Worm (Caenorhabditis elegans) whole organism, late embryonic: ENCODE measurements around the gene lys-10.

ENCODE experiments used
- K02D7.2 ChIP-seq: sonication (generic microtip); optimal IDR thresholded peaks from 2 replicates; lab custom pipeline; 2017; ENCODE audit warnings: mild to moderate bottlenecking, missing genetic modification characterization, missing compliant biosample characterization
- T23F11.4 ChIP-seq: fragments of 200-800 bp; sonication (Bioruptor generic); optimal IDR thresholded peaks from 2 replicates; lab custom pipeline; 2018; ENCODE audit warnings: mild to moderate bottlenecking, missing genetic modification characterization, missing compliant biosample characterization
- ama-1 ChIP-seq: fragments of 150-350 bp; optimal IDR thresholded peaks from 2 replicates; lab custom pipeline; 2014
- dmd-4 ChIP-seq: sonication (generic microtip); optimal IDR thresholded peaks from 2 replicates; lab custom pipeline; 2016; ENCODE audit warnings: borderline replicate concordance, missing genetic modification characterization, missing compliant biosample characterization
- elt-2 ChIP-seq: sonication (generic microtip); optimal IDR thresholded peaks from 2 replicates; lab custom pipeline; 2016; ENCODE audit warnings: missing genetic modification reagents, missing genetic modification characterization, missing compliant biosample characterization
- ets-4 ChIP-seq: sonication (generic microtip); optimal IDR thresholded peaks from 2 replicates; lab custom pipeline; 2016; ENCODE audit warnings: missing genetic modification characterization, missing compliant biosample characterization
- fkh-10 ChIP-seq: fragments of 150-350 bp; optimal IDR thresholded peaks from 2 replicates; lab custom pipeline; 2014; ENCODE audit warnings: missing biosample characterization, missing genetic modification reagents, missing genetic modification characterization
- hlh-8 ChIP-seq: sonication (generic microtip); optimal IDR thresholded peaks from 2 replicates; lab custom pipeline; 2016; ENCODE audit warnings: missing genotype, missing genetic modification characterization, missing compliant biosample characterization
- npax-4 ChIP-seq: sonication (generic microtip); optimal IDR thresholded peaks from 2 replicates; lab custom pipeline; 2016; ENCODE audit warnings: missing genetic modification characterization, missing compliant biosample characterization
- pag-3 ChIP-seq: sonication (generic microtip); optimal IDR thresholded peaks from 2 replicates; lab custom pipeline; 2016; ENCODE audit warnings: missing compliant biosample characterization, missing genetic modification characterization, borderline replicate concordance
- pqm-1 ChIP-seq: sonication (generic microtip); optimal IDR thresholded peaks from 2 replicates; lab custom pipeline; 2016; ENCODE audit warnings: missing genetic modification characterization, missing compliant biosample characterization
- tbx-2 ChIP-seq: sonication (generic microtip); optimal IDR thresholded peaks from 2 replicates; lab custom pipeline; 2016; ENCODE audit warnings: missing genetic modification characterization, missing compliant biosample characterization
- unc-55 ChIP-seq: sonication (generic microtip); optimal IDR thresholded peaks from 2 replicates; lab custom pipeline; 2017; ENCODE audit warnings: missing biosample characterization, missing genetic modification reagents, missing genetic modification characterization

DNA sequence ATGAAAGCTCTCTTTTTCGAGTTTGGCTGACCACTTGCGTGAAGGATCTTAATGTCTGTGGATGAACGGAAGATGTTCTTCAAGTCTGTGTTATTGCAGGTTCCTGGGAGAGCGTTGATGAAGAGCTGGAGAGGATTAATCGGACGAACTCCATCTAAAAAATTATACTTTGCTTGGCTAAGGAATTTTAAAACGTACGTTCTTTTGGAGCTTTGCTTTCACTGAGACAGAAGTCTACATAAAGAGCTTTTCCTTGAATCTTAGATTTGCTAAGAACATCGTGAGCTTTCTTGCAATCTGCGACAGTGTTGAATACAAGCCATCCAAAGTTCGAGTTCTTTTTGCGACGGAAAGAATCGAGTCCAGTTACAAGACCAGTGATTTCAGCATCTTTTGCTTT lies 45.3 kb upstream of the lys-10 start:
- TF ChIP-seq ama-1 (lab: Kevin White, UChicago): no peak
- no peak for TF ChIP-seq unc-55 (GFP tag; lab: Kevin White, UChicago)
- no peak for TF ChIP-seq npax-4 (tag; lab: Kevin White, UChicago)
- TF ChIP-seq K02D7.2 (tag; lab: Kevin White, UChicago): no peak
- TF ChIP-seq elt-2: no peak
- TF ChIP-seq pqm-1 (tag; lab: Kevin White, UChicago): no peak
- TF ChIP-seq tbx-2 (tag; lab: Kevin White, UChicago): no peak
- no peak for TF ChIP-seq T23F11.4
- TF ChIP-seq hlh-8 (tag; lab: Kevin White, UChicago): no peak
- no peak for TF ChIP-seq dmd-4
- TF ChIP-seq fkh-10: no peak
- TF ChIP-seq pag-3 (tag; lab: Kevin White, UChicago): no peak
- no peak for TF ChIP-seq ets-4 (tag; lab: Kevin White, UChicago)
